Worm (Caenorhabditis elegans): ENCODE results near the gene C24G6.8.
A peak's percentile ranks its signal among the peaks of the same experiment; 100 is the strongest.

- no peak for TF ChIP-seq ztf-4 (tag; optimal IDR thresholded peaks at IDR 0.05)
- no peak for TF ChIP-seq unc-39 (tag; optimal IDR thresholded peaks at IDR 0.05)
- TF ChIP-seq mdl-1 (tag; optimal IDR thresholded peaks at IDR 0.05), result no peak
- peak; percentile 48 for TF ChIP-seq ama-1 (optimal IDR thresholded peaks at IDR 0.05)
- TF ChIP-seq elt-3 (tag; optimal IDR thresholded peaks at IDR 0.05), result no peak
- TF ChIP-seq snpc-4 (tag; optimal IDR thresholded peaks at IDR 0.05), result peak; percentile 65
These were observed 44.8 kb upstream of the C24G6.8 start for ce11 chrV:5580517-5580916.
